Worm (Caenorhabditis elegans) whole organism, midembryonic: ENCODE measurements around the gene Y46G5A.18.

Source experiments
- T22C8.4 ChIP-seq: fragments of 200-800 bp; sonication (Bioruptor generic); IDR thresholded peaks from 2 replicates; pipeline ENCODE4 v1.3.6; 2022; ENCODE audit warnings: missing genetic modification characterization, missing compliant biosample characterization
- cog-1 ChIP-seq: sonication (generic microtip); optimal IDR thresholded peaks from 2 replicates; lab custom pipeline; 2016; ENCODE audit warnings: missing genetic modification characterization, missing compliant biosample characterization
- flt-1 ChIP-seq: fragments of 200-800 bp; sonication (Bioruptor generic); IDR thresholded peaks from 2 replicates; pipeline ENCODE4 v1.3.6; 2022; ENCODE audit warnings: missing genetic modification characterization, missing compliant biosample characterization
- klf-2 ChIP-seq: fragments of 200-800 bp; sonication (Bioruptor generic); conservative IDR thresholded peaks from 2 replicates; pipeline ENCODE4 v1.3.6; 2022; ENCODE audit warnings: missing genetic modification reagents, missing genetic modification characterization, missing compliant biosample characterization
- med-1 ChIP-seq: sonication (generic microtip); optimal IDR thresholded peaks from 2 replicates; lab custom pipeline; 2017; ENCODE audit warnings: missing genetic modification characterization, mild to moderate bottlenecking, missing compliant biosample characterization, antibody characterized with exemption, missing genetic modification reagents; ENCODE audit not compliant: insufficient read depth
- ref-1 ChIP-seq: fragments of 200-800 bp; sonication (Bioruptor generic); conservative IDR thresholded peaks from 2 replicates; pipeline ENCODE4 v1.3.6; 2022; ENCODE audit warnings: missing genetic modification reagents, missing genetic modification characterization, missing compliant biosample characterization
- tab-1 ChIP-seq: fragments of 200-800 bp; sonication (Bioruptor generic); IDR thresholded peaks from 2 replicates; pipeline ENCODE4 v1.3.6; 2022; ENCODE audit warnings: missing genetic modification characterization, missing compliant biosample characterization
- ztf-23 ChIP-seq: fragments of 200-800 bp; sonication (Bioruptor generic); IDR thresholded peaks from 2 replicates; pipeline ENCODE4 v1.3.6; 2022; ENCODE audit warnings: missing genetic modification reagents, missing genetic modification characterization, missing compliant biosample characterization
- ztf-29 ChIP-seq: fragments of 200-800 bp; sonication (Bioruptor generic); IDR thresholded peaks from 2 replicates; pipeline ENCODE4 v1.3.6; 2022; ENCODE audit warnings: missing genetic modification reagents, missing genetic modification characterization, missing compliant biosample characterization

DNA sequence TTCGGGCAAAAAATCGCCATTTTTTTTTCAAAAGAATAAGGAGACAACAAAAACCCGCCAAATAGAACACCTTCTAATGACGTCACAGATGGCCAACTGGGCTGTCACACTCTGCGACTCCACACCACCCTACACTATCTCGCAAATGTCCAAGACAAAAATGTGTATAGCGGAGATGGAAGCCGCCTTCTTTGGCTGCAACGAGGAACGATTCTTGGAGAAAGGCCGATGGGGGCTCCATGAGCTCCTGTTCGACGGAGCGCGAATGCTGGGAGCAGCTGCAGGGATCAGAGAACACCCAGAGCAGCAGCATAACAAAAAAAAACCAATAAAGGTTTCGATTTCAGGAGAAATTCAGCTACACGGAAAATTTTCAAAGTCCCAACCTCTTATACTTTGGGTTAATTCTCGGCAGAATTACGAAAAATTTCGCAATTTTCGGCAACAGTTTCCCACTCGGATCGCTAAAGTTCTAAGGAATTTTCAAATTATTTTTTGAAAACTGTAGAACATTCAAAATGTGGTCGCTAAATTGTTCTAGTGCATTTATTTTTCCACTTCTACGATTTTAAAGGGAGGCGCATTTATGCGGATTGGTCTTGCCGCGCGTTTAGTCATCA lies 814 bp upstream of the Y46G5A.18 start:
- TF ChIP-seq flt-1 (GFP tag; lab: Robert Waterston, UW): no peak
- TF ChIP-seq cog-1 (tag; lab: Kevin White, UChicago): no peak
- TF ChIP-seq ref-1 (GFP tag; lab: Robert Waterston, UW): no peak
- TF ChIP-seq T22C8.4: no peak
- TF ChIP-seq tab-1 (GFP tag; lab: Robert Waterston, UW): no peak
- TF ChIP-seq ztf-29 (GFP tag; lab: Robert Waterston, UW): no peak
- TF ChIP-seq klf-2: no peak
- no peak for TF ChIP-seq med-1 (GFP tag; lab: Kevin White, UChicago)
- no peak for TF ChIP-seq ztf-23 (GFP tag; lab: Robert Waterston, UW)
